Fruit fly (Drosophila melanogaster) S2 (cell line): ENCODE results near the gene CG14419.

Source experiments
- CG8478 ChIP-seq: fragments of >200 bp; optimal IDR thresholded peaks from 2 replicates; lab custom pipeline; 2018
- CTCF ChIP-seq, 2 experiments: fragments of >200 bp; optimal IDR thresholded peaks; 2 replicates each; lab custom pipeline; 2018

DNA sequence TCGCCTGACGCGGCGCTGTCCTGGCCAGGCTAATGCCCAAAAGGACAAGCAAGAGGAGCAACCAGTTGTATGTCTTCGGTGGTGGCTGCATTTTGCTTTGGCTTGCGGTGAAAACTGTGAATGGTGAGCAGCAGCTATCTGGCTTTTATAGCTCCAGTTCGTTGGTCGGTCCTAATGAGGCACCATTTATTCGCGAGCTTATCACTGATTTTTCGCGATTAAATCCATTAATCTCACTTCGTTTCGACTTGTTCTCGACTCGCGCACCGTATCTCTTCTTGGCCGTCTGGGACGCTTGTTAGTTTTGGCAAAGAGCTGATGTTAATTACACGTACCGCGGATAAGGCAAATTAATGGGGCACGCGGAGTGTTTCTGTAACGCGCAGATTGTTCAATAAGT is 9.3 kb downstream of the CG14419 start, which contains the start of gene CG14417:
- TF ChIP-seq CTCF (optimal IDR thresholded peaks at IDR 0.05; lab: Kevin White, UChicago) (no peak), CG8478 (lab: Kevin White, UChicago) (no peak)
